Worm (Caenorhabditis elegans): Measurements from ENCODE around the gene K03A11.5.

Gene K03A11.5

DNA sequence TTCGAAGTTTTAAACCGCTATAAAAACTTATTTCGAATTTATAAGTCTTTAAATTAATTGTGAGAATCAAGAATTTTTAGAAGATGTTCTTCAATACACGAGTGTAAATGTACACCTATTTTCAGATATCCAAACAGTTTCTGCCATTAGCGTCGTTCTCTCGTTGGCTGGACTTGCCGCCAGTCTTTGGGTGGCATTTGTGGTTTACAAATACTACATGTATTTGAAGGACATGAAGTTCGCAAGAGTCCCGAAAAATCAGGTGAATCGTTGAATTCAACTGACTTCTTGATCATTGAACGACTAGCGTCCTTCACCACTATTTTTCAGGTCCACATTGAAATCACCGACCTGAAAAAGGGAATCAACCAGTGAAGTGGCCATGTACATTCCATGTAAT, 52.4 kb downstream of the K03A11.5 start (continued):
- TF ChIP-seq bed-2 (GFP tag; IDR thresholded peaks at IDR 0.05) (no peak), ceh-27 (GFP tag; optimal IDR thresholded peaks at IDR 0.05) (no peak), ceh-91 (GFP tag; IDR thresholded peaks at IDR 0.05) (no peak), aptf-2 (GFP tag; conservative IDR thresholded peaks at IDR 0.05) (no peak), lsl-1 (GFP tag; optimal IDR thresholded peaks at IDR 0.05) (no peak)

DNA sequence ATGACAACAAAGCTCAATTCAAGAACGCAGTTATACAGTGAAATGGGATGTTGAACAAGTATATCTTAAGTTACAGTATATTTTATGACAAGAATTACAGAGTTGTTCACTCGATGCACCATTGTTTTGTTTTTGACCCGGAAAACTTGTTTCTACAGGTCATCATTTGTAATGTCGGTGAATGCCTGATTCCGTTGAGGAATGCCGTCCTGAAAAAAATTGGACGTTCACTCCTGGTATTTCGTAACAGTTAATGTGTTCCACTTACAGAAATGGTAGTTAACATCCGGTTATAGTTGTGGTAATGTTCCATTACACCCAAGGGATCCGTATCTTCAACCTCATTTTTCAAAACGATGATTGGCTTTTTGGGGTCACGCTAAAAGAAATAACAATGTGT, 53.0 kb downstream of the K03A11.5 start:
- no peak for TF ChIP-seq nhr-80 (tag; optimal IDR thresholded peaks at IDR 0.05)
- no peak for TF ChIP-seq bed-1 (GFP tag; IDR thresholded peaks at IDR 0.05)
- TF ChIP-seq aptf-2 (GFP tag; conservative IDR thresholded peaks at IDR 0.05), result no peak
- peak; percentile 8 for TF ChIP-seq zim-3 (tag; optimal IDR thresholded peaks at IDR 0.05)
- TF ChIP-seq ztf-18 (tag; optimal IDR thresholded peaks at IDR 0.05), result no peak
- TF ChIP-seq cebp-1 (GFP tag; IDR thresholded peaks at IDR 0.05), result peak; percentile 34
- TF ChIP-seq cebp-1 (tag; optimal IDR thresholded peaks at IDR 0.05), result peak; percentile 64
- TF ChIP-seq F57A8.1 (GFP tag; optimal IDR thresholded peaks at IDR 0.05), result no peak
- no peak for TF ChIP-seq sdz-38 (tag; optimal IDR thresholded peaks at IDR 0.05)
- TF ChIP-seq dox-1 (GFP tag; IDR thresholded peaks at IDR 0.05), result no peak
